Worm (Caenorhabditis elegans): ENCODE measurements around the gene ZK673.1.

- TF ChIP-seq akir-1 (GFP tag; optimal IDR thresholded peaks at IDR 0.05) (no peak), lin-40 (tag; optimal IDR thresholded peaks at IDR 0.05) (no peak), efl-1 (GFP tag; optimal IDR thresholded peaks at IDR 0.05) (no peak), B0261.1 (tag; optimal IDR thresholded peaks at IDR 0.05) (no peak), lin-35 (GFP tag; optimal IDR thresholded peaks at IDR 0.05) (no peak), ama-1 (optimal IDR thresholded peaks at IDR 0.05) (no peak), ama-1 (GFP tag; optimal IDR thresholded peaks at IDR 0.05) (no peak), T07F8.4 (tag; optimal IDR thresholded peaks at IDR 0.05) (no peak), mcd-1 (GFP tag; IDR thresholded peaks at IDR 0.05) (0 out of 2 replicates have a peak, but pooled peaks have one; percentile 22), lsl-1 (GFP tag; optimal IDR thresholded peaks at IDR 0.05) (no peak), ztf-22 (GFP tag; optimal IDR thresholded peaks at IDR 0.05) (no peak), hmg-20 (GFP tag; IDR thresholded peaks at IDR 0.05) (no peak)
Observed at ce11 chrII:10452620-10453019, 9.7 kb downstream of the ZK673.1 start, which contains the start of gene ZK673.4.
